Worm (Caenorhabditis elegans) whole organism, young adult: ENCODE results near the gene rml-3.

ENCODE experiments used
- B0336.3 ChIP-seq: fragments of 200-800 bp; sonication (Bioruptor generic); IDR thresholded peaks from 2 replicates; pipeline ENCODE4 v1.3.6; 2022; ENCODE audit warnings: missing genetic modification characterization, missing compliant biosample characterization
- C17E4.6 ChIP-seq: fragments of 200-800 bp; sonication (Bioruptor generic); IDR thresholded peaks from 2 replicates; pipeline ENCODE4 v1.3.6; 2022; ENCODE audit warnings: missing genetic modification reagents, missing genetic modification characterization, missing compliant biosample characterization
- F22D6.2 ChIP-seq: sonication (generic microtip); optimal IDR thresholded peaks from 2 replicates; lab custom pipeline; 2016; ENCODE audit warnings: mild to moderate bottlenecking, missing genetic modification characterization, missing compliant biosample characterization
- F49E8.2 ChIP-seq: sonication (generic microtip); optimal IDR thresholded peaks from 3 replicates; lab custom pipeline; 2017; ENCODE audit warnings: missing genetic modification characterization, mild to moderate bottlenecking, missing compliant biosample characterization, antibody characterized with exemption, moderate library complexity; ENCODE audit not compliant: insufficient read depth
- F52B5.7 ChIP-seq: sonication (generic microtip); optimal IDR thresholded peaks from 2 replicates; lab custom pipeline; 2016; ENCODE audit warnings: mild to moderate bottlenecking, missing genetic modification characterization, missing compliant biosample characterization
- F57A8.1 ChIP-seq: fragments of 200-800 bp; sonication (Bioruptor generic); optimal IDR thresholded peaks from 2 replicates; lab custom pipeline; 2018; ENCODE audit warnings: mild to moderate bottlenecking, missing genetic modification characterization, moderate library complexity, missing compliant biosample characterization
- F57C9.4 ChIP-seq: sonication (generic microtip); optimal IDR thresholded peaks from 2 replicates; lab custom pipeline; 2017; ENCODE audit warnings: mild to moderate bottlenecking, missing genetic modification characterization, missing compliant biosample characterization
- K12H6.12 ChIP-seq: fragments of 200-800 bp; sonication (Bioruptor generic); optimal IDR thresholded peaks from 2 replicates; lab custom pipeline; 2018; ENCODE audit warnings: mild to moderate bottlenecking, missing genetic modification characterization, missing compliant biosample characterization
- T07F8.4 ChIP-seq: sonication (generic microtip); optimal IDR thresholded peaks from 2 replicates; lab custom pipeline; 2016; ENCODE audit warnings: mild to moderate bottlenecking, missing genetic modification characterization, moderate library complexity, missing compliant biosample characterization
- Y53F4B.3 ChIP-seq: fragments of 200-800 bp; sonication (Bioruptor generic); IDR thresholded peaks from 2 replicates; pipeline ENCODE4 v1.3.6; 2022; ENCODE audit warnings: missing genetic modification reagents, missing genetic modification characterization, missing compliant biosample characterization
- Y53G8AR.9 ChIP-seq: fragments of 200-800 bp; sonication (Bioruptor generic); conservative IDR thresholded peaks from 2 replicates; pipeline ENCODE4 v1.3.6; 2022; ENCODE audit warnings: missing genetic modification reagents, missing genetic modification characterization, missing compliant biosample characterization
- Y67H2A.10 ChIP-seq: fragments of 200-800 bp; sonication (Bioruptor generic); conservative IDR thresholded peaks from 2 replicates; pipeline ENCODE4 v1.3.6; 2022; ENCODE audit warnings: missing genetic modification reagents, missing genetic modification characterization, missing compliant biosample characterization
- Y79H2A.3 ChIP-seq: fragments of 200-800 bp; sonication (Bioruptor generic); conservative IDR thresholded peaks from 2 replicates; pipeline ENCODE4 v1.3.6; 2022; ENCODE audit warnings: missing genetic modification reagents, missing genetic modification characterization, missing compliant biosample characterization
- Y95B8A.8 ChIP-seq: fragments of 200-800 bp; sonication (Bioruptor generic); IDR thresholded peaks from 2 replicates; pipeline ENCODE4 v1.3.6; 2022; ENCODE audit warnings: missing genetic modification reagents, missing genetic modification characterization, missing compliant biosample characterization
- ZK185.1 ChIP-seq: sonication (generic microtip); optimal IDR thresholded peaks from 2 replicates; lab custom pipeline; 2016; ENCODE audit warnings: mild to moderate bottlenecking, missing genetic modification characterization, missing compliant biosample characterization; ENCODE audit not compliant: poor library complexity, severe bottlenecking
- ama-1 ChIP-seq, 3 experiments: fragments of 150-350 bp in 1 of 3; sonication (generic microtip) in 2 of 3; optimal IDR thresholded peaks; 2 replicates each; lab custom pipeline; 2014 to 2018; ENCODE audit warnings: missing biosample characterization in 2 of 3, missing genetic modification characterization in 2 of 3, missing genetic modification reagents in 2 of 3
- attf-5 ChIP-seq: fragments of 200-800 bp; sonication (Bioruptor generic); optimal IDR thresholded peaks from 2 replicates; lab custom pipeline; 2018; ENCODE audit warnings: mild to moderate bottlenecking, missing genetic modification characterization, missing compliant biosample characterization
- ceh-91 ChIP-seq: fragments of 200-800 bp; sonication (Bioruptor generic); IDR thresholded peaks from 2 replicates; pipeline ENCODE4 v1.3.6; 2022; ENCODE audit warnings: missing genetic modification reagents, missing genetic modification characterization, missing compliant biosample characterization
- chd-7 ChIP-seq: sonication (generic microtip); optimal IDR thresholded peaks from 2 replicates; lab custom pipeline; 2016; ENCODE audit warnings: mild to moderate bottlenecking, missing genetic modification characterization, moderate library complexity, missing compliant biosample characterization
- dox-1 ChIP-seq: fragments of 200-800 bp; sonication (Bioruptor generic); IDR thresholded peaks from 2 replicates; pipeline ENCODE4 v1.3.6; 2022; ENCODE audit warnings: missing genetic modification reagents, missing genetic modification characterization, missing compliant biosample characterization
- dpl-1 ChIP-seq: fragments of 150-350 bp; optimal IDR thresholded peaks from 2 replicates; lab custom pipeline; 2014; ENCODE audit warnings: missing biosample characterization, missing genetic modification reagents, missing genetic modification characterization
- egl-18 ChIP-seq: fragments of 200-800 bp; sonication (Bioruptor generic); IDR thresholded peaks from 2 replicates; pipeline ENCODE4 v1.3.6; 2022; ENCODE audit warnings: missing genetic modification reagents, missing genetic modification characterization, missing compliant biosample characterization
- egrh-3 ChIP-seq: fragments of 200-800 bp; sonication (Bioruptor generic); IDR thresholded peaks from 2 replicates; pipeline ENCODE4 v1.3.6; 2022; ENCODE audit warnings: missing genetic modification reagents, missing genetic modification characterization, missing compliant biosample characterization
- ets-4 ChIP-seq: fragments of 200-800 bp; sonication (Bioruptor generic); optimal IDR thresholded peaks from 2 replicates; lab custom pipeline; 2018; ENCODE audit warnings: mild to moderate bottlenecking, missing genetic modification characterization, missing compliant biosample characterization
- fkh-3 ChIP-seq: sonication (generic microtip); optimal IDR thresholded peaks from 2 replicates; lab custom pipeline; 2016; ENCODE audit warnings: mild to moderate bottlenecking, missing genetic modification characterization, missing compliant biosample characterization
- hmg-20 ChIP-seq: fragments of 200-800 bp; sonication (Bioruptor generic); IDR thresholded peaks from 2 replicates; pipeline ENCODE4 v1.3.6; 2022; ENCODE audit warnings: missing genetic modification reagents, missing genetic modification characterization, missing compliant biosample characterization
- hsf-1 ChIP-seq: fragments of 200-800 bp; sonication (Bioruptor generic); IDR thresholded peaks from 2 replicates; pipeline ENCODE4 v1.3.6; 2022; ENCODE audit warnings: missing genetic modification reagents, missing genetic modification characterization, missing compliant biosample characterization
- lin-26 ChIP-seq: fragments of 200-800 bp; sonication (Bioruptor generic); IDR thresholded peaks from 2 replicates; pipeline ENCODE4 v1.3.6; 2022; ENCODE audit warnings: missing genetic modification reagents, missing genetic modification characterization, missing compliant biosample characterization
- lir-1 ChIP-seq: fragments of 200-800 bp; sonication (Bioruptor generic); conservative IDR thresholded peaks from 2 replicates; pipeline ENCODE4 v1.3.6; 2022; ENCODE audit warnings: missing genetic modification reagents, missing genetic modification characterization, missing compliant biosample characterization
- madf-10 ChIP-seq: sonication (generic microtip); optimal IDR thresholded peaks from 2 replicates; lab custom pipeline; 2016; ENCODE audit warnings: mild to moderate bottlenecking, missing genetic modification characterization, missing compliant biosample characterization
- madf-6 ChIP-seq: fragments of 200-800 bp; sonication (Bioruptor generic); IDR thresholded peaks from 2 replicates; pipeline ENCODE4 v1.3.6; 2022; ENCODE audit warnings: missing genetic modification reagents, missing genetic modification characterization, missing compliant biosample characterization
- mel-28 ChIP-seq: sonication (generic microtip); optimal IDR thresholded peaks from 2 replicates; lab custom pipeline; 2016; ENCODE audit warnings: borderline replicate concordance, mild to moderate bottlenecking, missing genetic modification characterization, missing compliant biosample characterization
- nfya-2 ChIP-seq: fragments of 200-800 bp; sonication (Bioruptor generic); IDR thresholded peaks from 2 replicates; pipeline ENCODE4 v1.3.6; 2022; ENCODE audit warnings: missing genetic modification reagents, missing genetic modification characterization, missing compliant biosample characterization
- nhr-120 ChIP-seq: fragments of 200-800 bp; sonication (Bioruptor generic); IDR thresholded peaks from 2 replicates; pipeline ENCODE4 v1.3.6; 2022; ENCODE audit warnings: missing genetic modification characterization, missing compliant biosample characterization
- nhr-179 ChIP-seq: sonication (generic microtip); optimal IDR thresholded peaks from 2 replicates; lab custom pipeline; 2016; ENCODE audit warnings: mild to moderate bottlenecking, missing genetic modification characterization, missing compliant biosample characterization
- nhr-27 ChIP-seq: fragments of 200-800 bp; sonication (Bioruptor generic); optimal IDR thresholded peaks from 2 replicates; lab custom pipeline; 2018; ENCODE audit warnings: mild to moderate bottlenecking, missing genetic modification characterization, moderate library complexity, missing compliant biosample characterization
- sea-2 ChIP-seq: fragments of 200-800 bp; sonication (Bioruptor generic); IDR thresholded peaks from 2 replicates; pipeline ENCODE4 v1.3.6; 2022; ENCODE audit warnings: missing genetic modification characterization, missing compliant biosample characterization
- snpc-3.4 ChIP-seq: sonication (generic microtip); optimal IDR thresholded peaks from 2 replicates; lab custom pipeline; 2017; ENCODE audit warnings: missing genetic modification characterization, mild to moderate bottlenecking, missing compliant biosample characterization, antibody characterized with exemption, moderate library complexity, missing genotype, missing genetic modification reagents
- somi-1 ChIP-seq: fragments of 200-800 bp; sonication (Bioruptor generic); optimal IDR thresholded peaks from 2 replicates; lab custom pipeline; 2018; ENCODE audit warnings: mild to moderate bottlenecking, missing genetic modification characterization, missing compliant biosample characterization
- tbp1 ChIP-seq: fragments of 200-800 bp; sonication (Bioruptor generic); optimal IDR thresholded peaks from 2 replicates; lab custom pipeline; 2018; ENCODE audit warnings: mild to moderate bottlenecking, missing genetic modification characterization, missing compliant biosample characterization
- tlf-1 ChIP-seq: fragments of 200-800 bp; sonication (Bioruptor generic); optimal IDR thresholded peaks from 2 replicates; lab custom pipeline; 2018; ENCODE audit warnings: mild to moderate bottlenecking, missing genetic modification characterization, missing compliant biosample characterization
- unc-130 ChIP-seq: sonication (generic microtip); optimal IDR thresholded peaks from 2 replicates; lab custom pipeline; 2016; ENCODE audit warnings: missing genetic modification reagents, missing genetic modification characterization, missing compliant biosample characterization
- unc-62 ChIP-seq: fragments of 150-350 bp; optimal IDR thresholded peaks from 2 replicates; lab custom pipeline; 2014; ENCODE audit warnings: missing biosample characterization, missing genetic modification reagents, missing genetic modification characterization
- xnd-1 ChIP-seq: sonication (generic microtip); optimal IDR thresholded peaks from 2 replicates; lab custom pipeline; 2016; ENCODE audit warnings: missing genotype, missing genetic modification reagents, missing genetic modification characterization, missing compliant biosample characterization
- zfh-2 ChIP-seq: fragments of 200-800 bp; sonication (Bioruptor generic); conservative IDR thresholded peaks from 2 replicates; pipeline ENCODE4 v1.3.6; 2022; ENCODE audit warnings: missing genetic modification reagents, missing genetic modification characterization, missing compliant biosample characterization
- ztf-22 ChIP-seq: fragments of 200-800 bp; sonication (Bioruptor generic); optimal IDR thresholded peaks from 2 replicates; lab custom pipeline; 2018; ENCODE audit warnings: mild to moderate bottlenecking, missing genetic modification characterization, moderate library complexity, missing compliant biosample characterization

The rml-3 gene

DNA sequence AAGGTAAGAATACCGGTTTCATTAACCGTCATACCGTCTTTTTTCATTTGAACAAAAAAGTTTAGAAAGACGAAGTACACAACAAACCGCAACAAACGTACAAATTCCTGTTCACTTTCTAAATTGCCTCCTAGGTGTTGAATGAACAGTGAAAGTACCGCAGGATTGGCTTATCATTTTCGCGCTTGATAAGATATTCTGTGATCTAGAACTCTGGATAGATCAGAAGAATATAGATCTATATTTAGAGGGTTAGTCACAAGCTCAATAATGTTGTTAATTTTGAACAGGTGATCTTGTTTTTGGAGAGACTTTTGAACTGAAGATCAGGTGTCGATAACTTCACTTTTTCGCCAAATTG lies 15.8 kb upstream of the rml-3 start:
- TF ChIP-seq nhr-120 (GFP tag; lab: Robert Waterston, UW) (no peak), chd-7 (no peak), K12H6.12 (no peak), Y95B8A.8 (no peak), egrh-3 (GFP tag; lab: Robert Waterston, UW) (no peak), ceh-91 (GFP tag; lab: Robert Waterston, UW) (no peak)

DNA sequence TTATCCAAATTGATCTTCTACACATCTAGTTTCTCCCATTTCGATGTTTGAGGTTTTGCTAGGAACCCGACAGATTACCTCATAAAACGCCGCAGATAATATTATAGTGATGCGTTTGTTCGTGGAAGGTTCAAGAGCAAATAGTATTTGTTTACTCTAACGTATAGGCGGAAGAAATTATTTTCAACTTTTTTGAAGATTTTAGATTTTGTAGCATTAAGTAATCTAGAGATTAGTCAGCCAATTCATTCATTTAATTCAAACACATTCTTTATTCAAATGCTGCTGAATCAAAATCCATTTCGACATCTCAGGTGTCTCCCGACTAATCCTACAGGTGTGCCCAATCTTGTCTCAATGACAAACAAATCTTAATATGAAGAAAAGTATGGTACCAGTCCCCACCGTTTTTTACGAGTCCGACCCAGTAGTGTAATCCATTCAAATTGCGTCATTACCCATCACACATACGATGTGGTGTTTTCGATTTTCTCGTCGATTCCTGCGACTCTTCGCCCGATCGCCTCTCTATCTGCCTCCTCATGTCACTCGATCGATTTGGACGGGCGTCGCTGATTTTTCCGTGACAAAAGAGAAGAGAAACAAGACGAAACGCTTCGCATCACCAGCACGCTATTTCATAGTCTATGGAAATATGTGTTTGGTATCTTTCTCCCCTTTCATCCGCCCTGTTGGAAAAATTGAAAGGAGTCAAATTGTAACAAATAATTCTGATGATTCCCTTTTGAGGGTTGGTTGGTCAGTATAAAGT lies 15.2 kb upstream of the rml-3 start:
- no peak for TF ChIP-seq lir-1 (GFP tag; lab: Robert Waterston, UW)
- no peak for TF ChIP-seq egl-18 (GFP tag; lab: Robert Waterston, UW)
- no peak for TF ChIP-seq dpl-1 (GFP tag; lab: Kevin White, UChicago)
- TF ChIP-seq F57A8.1: no peak
- no peak for TF ChIP-seq nhr-179 (tag; lab: Kevin White, UChicago)
- TF ChIP-seq hmg-20 (GFP tag; lab: Robert Waterston, UW): no peak
- TF ChIP-seq nfya-2 (GFP tag; lab: Robert Waterston, UW): 0 out of 2 replicates have a peak, but pooled peaks have one; percentile 31
- no peak for TF ChIP-seq nhr-120 (GFP tag; lab: Robert Waterston, UW)
- TF ChIP-seq Y53G8AR.9 (GFP tag; lab: Robert Waterston, UW): peak; percentile 85
- TF ChIP-seq xnd-1: no peak
- peak; percentile 32 for TF ChIP-seq F57C9.4 (tag; lab: Kevin White, UChicago)
- peak; percentile 42; the same call in 1 of the 2 replicates for TF ChIP-seq madf-6 (GFP tag; lab: Robert Waterston, UW)
- peak; percentile 1 for TF ChIP-seq ztf-22 (GFP tag; lab: Kevin White, UChicago)
- peak; percentile 88 for TF ChIP-seq B0336.3 (GFP tag; lab: Robert Waterston, UW)
- TF ChIP-seq unc-62: peak; percentile 1
- TF ChIP-seq zfh-2 (GFP tag; lab: Robert Waterston, UW): peak; percentile 78
- TF ChIP-seq nhr-27 (tag; lab: Kevin White, UChicago): no peak
- peak; percentile 8 for TF ChIP-seq tlf-1 (GFP tag; lab: Kevin White, UChicago)
- TF ChIP-seq madf-10 (tag; lab: Kevin White, UChicago): no peak
- TF ChIP-seq tbp1 (GFP tag; lab: Kevin White, UChicago): peak; percentile 26
- TF ChIP-seq attf-5 (GFP tag; lab: Kevin White, UChicago): peak; percentile 27
- peak; percentile 24 for TF ChIP-seq F52B5.7 (tag; lab: Kevin White, UChicago)
- peak; percentile 94 for TF ChIP-seq ama-1 (optimal IDR thresholded peaks at IDR 0.05; lab: Kevin White, UChicago)
- TF ChIP-seq ama-1 (GFP tag; optimal IDR thresholded peaks at IDR 0.05; lab: Kevin White, UChicago): no peak
- TF ChIP-seq hsf-1: peak; percentile 46; the same call in 1 of the 2 replicates
- TF ChIP-seq mel-28 (tag; lab: Kevin White, UChicago): peak; percentile 67
- TF ChIP-seq Y67H2A.10 (GFP tag; lab: Robert Waterston, UW): no peak
- TF ChIP-seq egrh-3 (GFP tag; lab: Robert Waterston, UW): no peak
- TF ChIP-seq Y53F4B.3 (GFP tag; lab: Robert Waterston, UW): no peak
- peak; percentile 46; the same call in 1 of the 2 replicates for TF ChIP-seq Y79H2A.3 (GFP tag; lab: Robert Waterston, UW)
- no peak for TF ChIP-seq lin-26 (GFP tag; lab: Robert Waterston, UW)
- no peak for TF ChIP-seq unc-130 (GFP tag; lab: Kevin White, UChicago)
- TF ChIP-seq ZK185.1 (tag; lab: Kevin White, UChicago): peak; percentile 40
- TF ChIP-seq T07F8.4 (tag; lab: Kevin White, UChicago): no peak
- peak; percentile 9 for TF ChIP-seq fkh-3 (tag; lab: Kevin White, UChicago)
- TF ChIP-seq ets-4: peak; percentile 20
- TF ChIP-seq dox-1 (GFP tag; lab: Robert Waterston, UW): peak; percentile 11; the same call in 1 of the 2 replicates
- peak; percentile 42 for TF ChIP-seq F22D6.2
- TF ChIP-seq F49E8.2 (tag; lab: Kevin White, UChicago): no peak
- TF ChIP-seq sea-2 (GFP tag; lab: Robert Waterston, UW): no peak
- no peak for TF ChIP-seq snpc-3.4 (tag; lab: Kevin White, UChicago)
- no peak for TF ChIP-seq C17E4.6 (GFP tag; lab: Robert Waterston, UW)
- peak; percentile 38 for TF ChIP-seq somi-1
